Worm (Caenorhabditis elegans): ENCODE measurements around the gene deg-3.

ce11 chrV:11398616-11399015 is 16.3 kb downstream of the deg-3 start, which contains the start of gene nas-17:
- no peak for TF ChIP-seq lin-39 (tag; optimal IDR thresholded peaks at IDR 0.05)
- no peak for TF ChIP-seq ztf-11 (tag; optimal IDR thresholded peaks at IDR 0.05)
- no peak for TF ChIP-seq aly-2 (tag; optimal IDR thresholded peaks at IDR 0.05)
- TF ChIP-seq alr-1 (tag; optimal IDR thresholded peaks at IDR 0.05) = no peak
- no peak for TF ChIP-seq ztf-4 (tag; optimal IDR thresholded peaks at IDR 0.05)
- TF ChIP-seq ama-1 (optimal IDR thresholded peaks at IDR 0.05) = no peak
- TF ChIP-seq mdl-1 (tag; optimal IDR thresholded peaks at IDR 0.05) = no peak
- TF ChIP-seq egl-27 (tag; optimal IDR thresholded peaks at IDR 0.05) = no peak
